Worm (Caenorhabditis elegans) whole organism, mixed stage, embryonic: ENCODE data around the gene tgt-2.

ENCODE experiments used
- ceh-39 ChIP-seq: fragments of 150-350 bp; optimal IDR thresholded peaks from 2 replicates; lab custom pipeline; 2014; ENCODE audit warnings: missing biosample characterization, missing genetic modification characterization
- sptf-1 ChIP-seq: sonication (generic microtip); optimal IDR thresholded peaks from 2 replicates; lab custom pipeline; 2017; ENCODE audit warnings: mild to moderate bottlenecking, missing genetic modification characterization, moderate library complexity, missing compliant biosample characterization

- TF ChIP-seq sptf-1 (tag; lab: Kevin White, UChicago) (no peak), ceh-39 (tag; lab: Kevin White, UChicago) (no peak)
Measured at ce11 chrV:19036061-19036460, 37.9 kb downstream of the tgt-2 start.
